Fruit fly (Drosophila melanogaster): ENCODE measurements around the gene Pcmt.

DNA sequence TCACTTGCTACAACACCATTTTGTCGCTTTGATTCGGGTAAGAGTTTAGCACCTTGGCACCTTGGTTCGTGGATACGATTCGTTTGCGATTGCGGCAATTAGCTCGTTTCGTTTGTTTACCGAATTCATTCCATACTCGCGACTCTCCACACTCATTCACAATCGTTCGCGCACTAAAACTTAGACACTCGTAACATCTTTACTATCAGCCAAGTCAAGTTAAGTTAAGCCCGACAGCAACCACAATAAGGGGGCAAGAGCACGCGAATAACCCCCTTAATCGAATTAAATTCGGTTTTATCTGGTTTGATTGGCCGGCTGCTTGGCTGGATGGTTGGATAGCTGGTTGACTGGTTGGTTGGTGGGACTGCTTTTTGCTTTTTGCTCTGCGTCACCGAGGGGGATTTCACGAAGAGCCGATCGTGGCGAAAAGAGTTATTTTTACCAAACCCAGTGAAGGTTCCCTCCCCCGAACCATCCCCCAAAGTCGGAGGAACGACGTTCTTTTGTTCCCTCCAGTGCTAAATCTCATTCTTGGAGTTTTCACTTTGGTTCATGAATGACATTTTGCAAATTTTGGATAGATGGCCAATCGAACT, 50.2 kb downstream of the Pcmt start:
- no peak for TF ChIP-seq fd85E (GFP tag; optimal IDR thresholded peaks at IDR 0.05)
- no peak for TF ChIP-seq salr (GFP tag; optimal IDR thresholded peaks at IDR 0.05)
